Fruit fly (Drosophila melanogaster) whole organism: Measurements from ENCODE around the gene ValRS-m.

ENCODE experiments used
- CG8478 ChIP-seq: fragments of >200 bp; optimal IDR thresholded peaks from 2 replicates; lab custom pipeline; 2018; ENCODE audit warnings: inconsistent platforms
- Dll ChIP-seq: fragments of >200 bp; optimal IDR thresholded peaks from 2 replicates; lab custom pipeline; 2017
- EcR ChIP-seq, 2 experiments: fragments of >200 bp; optimal IDR thresholded peaks; 2 replicates each; lab custom pipeline; 2017; ENCODE audit warnings: missing biosample characterization in 2 of 2, missing genetic modification characterization in 2 of 2, missing genetic modification reagents in 2 of 2
- pan ChIP-seq: fragments of >200 bp; optimal IDR thresholded peaks from 2 replicates; lab custom pipeline; 2017
- psq ChIP-seq: fragments of >200 bp; optimal IDR thresholded peaks from 2 replicates; lab custom pipeline; 2017
- usp ChIP-seq: fragments of >200 bp; optimal IDR thresholded peaks from 2 replicates; lab custom pipeline; 2017; ENCODE audit warnings: missing biosample characterization, missing genetic modification characterization, mixed read lengths

DNA sequence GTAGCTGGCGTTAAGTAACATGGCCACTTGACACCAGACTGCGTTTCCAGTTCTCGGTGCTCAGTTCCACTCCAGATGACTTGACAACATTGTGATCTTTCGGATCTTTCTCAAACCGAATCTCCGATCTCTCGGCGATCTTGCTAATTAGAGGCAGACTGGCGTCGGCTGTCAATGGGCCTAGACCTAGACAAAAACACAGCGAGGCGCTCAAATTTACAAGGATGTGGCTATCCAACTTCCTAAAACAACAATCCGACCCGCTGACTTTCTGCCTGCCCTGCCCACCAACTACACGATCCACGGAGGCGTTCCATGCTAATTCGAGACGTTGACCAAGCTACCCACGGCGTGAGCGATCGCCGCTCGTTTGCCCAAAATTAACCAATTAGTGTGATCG is 49.2 kb upstream of the ValRS-m start:
- TF ChIP-seq psq (lab: Kevin White, UChicago) (no peak), usp (GFP tag; lab: Kevin White, UChicago) (no peak), Dll (no peak), pan (lab: Kevin White, UChicago) (no peak), CG8478 (no peak), EcR (GFP tag; optimal IDR thresholded peaks at IDR 0.05; lab: Kevin White, UChicago) (no peak)
